Worm (Caenorhabditis elegans) whole organism, L4 larva: ENCODE results near the gene C15H9.3.

Source experiments
- F26F4.8 ChIP-seq: fragments of 200-800 bp; sonication (Bioruptor generic); conservative IDR thresholded peaks from 2 replicates; pipeline ENCODE4 v1.3.6; 2022; ENCODE audit warnings: missing genetic modification characterization, missing compliant biosample characterization
- F37D6.2 ChIP-seq: sonication (generic microtip); optimal IDR thresholded peaks from 2 replicates; lab custom pipeline; 2016; ENCODE audit warnings: mild to moderate bottlenecking, missing genetic modification characterization, missing compliant biosample characterization
- F49E8.2 ChIP-seq: sonication (generic microtip); optimal IDR thresholded peaks from 2 replicates; lab custom pipeline; 2016; ENCODE audit warnings: missing compliant biosample characterization, mild to moderate bottlenecking, missing genetic modification characterization, borderline replicate concordance
- R02D3.7 ChIP-seq: fragments of 150-350 bp; sonication (generic microtip); optimal IDR thresholded peaks from 3 replicates; lab custom pipeline; 2014; ENCODE audit warnings: missing biosample characterization, missing genetic modification characterization
- T20F7.1 ChIP-seq: fragments of 200-800 bp; sonication (Bioruptor generic); optimal IDR thresholded peaks from 2 replicates; lab custom pipeline; 2018; ENCODE audit warnings: mild to moderate bottlenecking, missing genetic modification characterization, missing compliant biosample characterization
- T26A8.4 ChIP-seq: fragments of 200-800 bp; sonication (Bioruptor generic); IDR thresholded peaks from 2 replicates; pipeline ENCODE4 v1.3.6; 2022; ENCODE audit warnings: missing genetic modification characterization, missing compliant biosample characterization
- Y105C5A.15 ChIP-seq: fragments of 200-800 bp; sonication (Bioruptor generic); IDR thresholded peaks from 2 replicates; pipeline ENCODE4 v1.3.6; 2022; ENCODE audit warnings: missing genetic modification characterization, missing compliant biosample characterization
- Y75B8A.6 ChIP-seq: fragments of 200-800 bp; sonication (Bioruptor generic); IDR thresholded peaks from 2 replicates; pipeline ENCODE4 v1.3.6; 2022; ENCODE audit warnings: missing genetic modification reagents, missing genetic modification characterization, missing compliant biosample characterization
- ZK546.5 ChIP-seq, 2 experiments: sonication (generic microtip); optimal IDR thresholded peaks; 2 replicates each; lab custom pipeline; 2017; ENCODE audit warnings: missing biosample characterization in 2 of 2, missing genetic modification characterization in 2 of 2
- aha-1 ChIP-seq: fragments of 150-350 bp; peaks from one replicate; lab custom pipeline; 2014; ENCODE audit warnings: missing biosample characterization, missing genetic modification characterization
- attf-4 ChIP-seq: sonication (generic microtip); optimal IDR thresholded peaks from 3 replicates; lab custom pipeline; 2017; ENCODE audit warnings: missing biosample characterization, missing genetic modification characterization
- ceh-28 ChIP-seq: fragments of 150-350 bp; optimal IDR thresholded peaks from 2 replicates; lab custom pipeline; 2014; ENCODE audit warnings: missing biosample characterization, missing genetic modification reagents, missing genetic modification characterization
- ceh-82 ChIP-seq: sonication (generic microtip); optimal IDR thresholded peaks from 2 replicates; lab custom pipeline; 2017; ENCODE audit warnings: missing biosample characterization, missing genetic modification characterization
- daf-12 ChIP-seq: fragments of 150-350 bp; optimal IDR thresholded peaks from 2 replicates; lab custom pipeline; 2014; ENCODE audit warnings: missing biosample characterization, missing genetic modification reagents, missing genetic modification characterization
- daf-16 ChIP-seq, 3 experiments: sonication (generic microtip); optimal IDR thresholded peaks; 2 replicates each; lab custom pipeline; 2016 to 2017; ENCODE audit warnings: missing genetic modification characterization in 3 of 3, missing genetic modification reagents in 3 of 3, mild to moderate bottlenecking in 2 of 3, missing compliant biosample characterization in 2 of 3, missing biosample characterization in 1 of 3, moderate library complexity in 1 of 3
- daf-8 ChIP-seq: fragments of 200-800 bp; sonication (Bioruptor generic); IDR thresholded peaks from 2 replicates; pipeline ENCODE4 v1.3.6; 2022; ENCODE audit warnings: missing genetic modification characterization, missing compliant biosample characterization
- dmd-6 ChIP-seq: fragments of 200-800 bp; sonication (Bioruptor generic); IDR thresholded peaks from 2 replicates; pipeline ENCODE4 v1.3.6; 2022; ENCODE audit warnings: missing genetic modification reagents, missing genetic modification characterization, missing compliant biosample characterization
- dmd-8 ChIP-seq: fragments of 200-800 bp; sonication (Bioruptor generic); IDR thresholded peaks from 2 replicates; pipeline ENCODE4 v1.3.6; 2022; ENCODE audit warnings: missing genetic modification characterization, missing compliant biosample characterization
- dmd-9 ChIP-seq: fragments of 200-800 bp; sonication (Bioruptor generic); IDR thresholded peaks from 2 replicates; pipeline ENCODE4 v1.3.6; 2022; ENCODE audit warnings: missing genetic modification reagents, missing genetic modification characterization, missing compliant biosample characterization
- dpl-1 ChIP-seq: fragments of 150-350 bp; optimal IDR thresholded peaks from 2 replicates; lab custom pipeline; 2014; ENCODE audit warnings: missing biosample characterization, missing genetic modification reagents, missing genetic modification characterization
- duxl-1 ChIP-seq: sonication (generic microtip); optimal IDR thresholded peaks from 2 replicates; lab custom pipeline; 2016; ENCODE audit warnings: mild to moderate bottlenecking, missing genetic modification characterization, moderate library complexity, missing compliant biosample characterization; ENCODE audit not compliant: poor library complexity
- hlh-11 ChIP-seq: fragments of 200-800 bp; sonication (Bioruptor generic); optimal IDR thresholded peaks from 2 replicates; lab custom pipeline; 2018; ENCODE audit warnings: mild to moderate bottlenecking, missing genetic modification characterization, missing compliant biosample characterization
- hlh-30 ChIP-seq: sonication (generic microtip); optimal IDR thresholded peaks from 2 replicates; lab custom pipeline; 2017; ENCODE audit warnings: antibody characterized with exemption, mild to moderate bottlenecking, missing genetic modification characterization, missing compliant biosample characterization; ENCODE audit not compliant: insufficient read depth
- hmg-1.1 ChIP-seq: fragments of 200-800 bp; sonication (Bioruptor generic); IDR thresholded peaks from 2 replicates; pipeline ENCODE4 v1.3.6; 2022; ENCODE audit warnings: missing genetic modification reagents, missing genetic modification characterization, missing compliant biosample characterization
- lin-1 ChIP-seq: fragments of 200-800 bp; sonication (Bioruptor generic); IDR thresholded peaks from 2 replicates; pipeline ENCODE4 v1.3.6; 2022; ENCODE audit warnings: missing genetic modification reagents, missing genetic modification characterization, missing compliant biosample characterization
- lin-15B ChIP-seq: fragments of 150-350 bp; sonication (generic microtip); optimal IDR thresholded peaks from 3 replicates; lab custom pipeline; 2014; ENCODE audit warnings: missing biosample characterization, missing genetic modification characterization
- lin-29 ChIP-seq: fragments of 200-800 bp; sonication (Bioruptor generic); IDR thresholded peaks from 2 replicates; pipeline ENCODE4 v1.3.6; 2022; ENCODE audit warnings: missing genetic modification reagents, missing genetic modification characterization, missing compliant biosample characterization
- lsy-2 ChIP-seq, 2 experiments: fragments of 150-350 bp in 1 of 2; sonication (generic microtip) in 1 of 2; optimal IDR thresholded peaks; 2 replicates each; lab custom pipeline; 2014 to 2017; ENCODE audit warnings: missing biosample characterization in 2 of 2, missing genetic modification characterization in 2 of 2
- madf-9 ChIP-seq: fragments of 200-800 bp; sonication (Bioruptor generic); conservative IDR thresholded peaks from 2 replicates; pipeline ENCODE4 v1.3.6; 2022; ENCODE audit warnings: missing genetic modification reagents, missing genetic modification characterization, missing compliant biosample characterization
- mxl-2 ChIP-seq: fragments of 200-800 bp; sonication (Bioruptor generic); conservative IDR thresholded peaks from 2 replicates; pipeline ENCODE4 v1.3.6; 2022; ENCODE audit warnings: missing genetic modification reagents, missing genetic modification characterization, missing compliant biosample characterization
- nhr-11 ChIP-seq: fragments of 150-350 bp; optimal IDR thresholded peaks from 2 replicates; lab custom pipeline; 2014; ENCODE audit warnings: missing biosample characterization, missing genetic modification characterization
- nhr-111 ChIP-seq: fragments of 200-800 bp; sonication (Bioruptor generic); optimal IDR thresholded peaks from 2 replicates; lab custom pipeline; 2018; ENCODE audit warnings: mild to moderate bottlenecking, missing genetic modification characterization, missing compliant biosample characterization
- nhr-237 ChIP-seq: sonication (generic microtip); optimal IDR thresholded peaks from 2 replicates; lab custom pipeline; 2017; ENCODE audit warnings: missing biosample characterization, missing genetic modification characterization
- nhr-48 ChIP-seq: sonication (generic microtip); optimal IDR thresholded peaks from 2 replicates; lab custom pipeline; 2016; ENCODE audit warnings: mild to moderate bottlenecking, missing genetic modification characterization, missing compliant biosample characterization
- nhr-76 ChIP-seq: fragments of 150-350 bp; optimal IDR thresholded peaks from 2 replicates; lab custom pipeline; 2014; ENCODE audit warnings: missing biosample characterization, missing genetic modification characterization
- nhr-77 ChIP-seq: fragments of 150-350 bp; optimal IDR thresholded peaks from 2 replicates; lab custom pipeline; 2014; ENCODE audit warnings: missing biosample characterization, missing genetic modification characterization
- pqm-1 ChIP-seq: sonication (generic microtip); optimal IDR thresholded peaks from 2 replicates; lab custom pipeline; 2017; ENCODE audit warnings: missing biosample characterization, missing genetic modification characterization
- rbr-2 ChIP-seq: sonication (generic microtip); optimal IDR thresholded peaks from 2 replicates; lab custom pipeline; 2016; ENCODE audit warnings: missing genotype, missing genetic modification characterization, missing compliant biosample characterization
- skn-1 ChIP-seq: fragments of 150-350 bp; optimal IDR thresholded peaks from 2 replicates; lab custom pipeline; 2014; ENCODE audit warnings: missing biosample characterization, missing genetic modification characterization
- spr-3 ChIP-seq: fragments of 200-800 bp; sonication (Bioruptor generic); optimal IDR thresholded peaks from 2 replicates; lab custom pipeline; 2018; ENCODE audit warnings: mild to moderate bottlenecking, missing genetic modification characterization, missing compliant biosample characterization
- tag-97 ChIP-seq: fragments of 200-800 bp; sonication (Bioruptor generic); IDR thresholded peaks from 2 replicates; pipeline ENCODE4 v1.3.6; 2022; ENCODE audit warnings: missing genetic modification characterization, missing compliant biosample characterization
- tra-1 ChIP-seq: fragments of 200-800 bp; sonication (Bioruptor generic); IDR thresholded peaks from 2 replicates; pipeline ENCODE4 v1.3.6; 2022; ENCODE audit warnings: missing genetic modification reagents, missing genetic modification characterization, missing compliant biosample characterization
- unc-130 ChIP-seq: sonication (generic microtip); optimal IDR thresholded peaks from 2 replicates; lab custom pipeline; 2016; ENCODE audit warnings: missing genetic modification reagents, missing genetic modification characterization, missing compliant biosample characterization
- unc-39 ChIP-seq: sonication (generic microtip); optimal IDR thresholded peaks from 2 replicates; lab custom pipeline; 2017; ENCODE audit warnings: missing biosample characterization, missing genetic modification characterization
- unc-62 ChIP-seq, 3 experiments: fragments of 150-350 bp in 1 of 3; sonication (generic microtip); optimal IDR thresholded peaks in 2 of 3; peaks in 1 of 3; 1 replicate in 1 of 3; 2 replicates in 2 of 3; lab custom pipeline; 2014 to 2017; ENCODE audit warnings: missing biosample characterization in 3 of 3, missing genetic modification characterization in 3 of 3, missing genetic modification reagents in 3 of 3, missing genotype in 1 of 3
- zag-1 ChIP-seq: fragments of 150-350 bp; optimal IDR thresholded peaks from 2 replicates; lab custom pipeline; 2014; ENCODE audit warnings: missing biosample characterization, missing genetic modification characterization
- zfp-2 ChIP-seq: sonication (generic microtip); optimal IDR thresholded peaks from 2 replicates; lab custom pipeline; 2016; ENCODE audit warnings: mild to moderate bottlenecking, missing genetic modification characterization, missing compliant biosample characterization
- zfp-3 ChIP-seq: fragments of 200-800 bp; sonication (Bioruptor generic); conservative IDR thresholded peaks from 2 replicates; pipeline ENCODE4 v1.3.6; 2022; ENCODE audit warnings: missing genetic modification reagents, missing genetic modification characterization, missing compliant biosample characterization
- zip-11 ChIP-seq: fragments of 200-800 bp; sonication (Bioruptor generic); IDR thresholded peaks from 2 replicates; pipeline ENCODE4 v1.3.6; 2022; ENCODE audit warnings: missing genetic modification characterization, missing compliant biosample characterization
- zip-2 ChIP-seq: fragments of 150-350 bp; optimal IDR thresholded peaks from 2 replicates; lab custom pipeline; 2014; ENCODE audit warnings: missing biosample characterization, missing genetic modification characterization
- ztf-11 ChIP-seq: fragments of 150-350 bp; optimal IDR thresholded peaks from 2 replicates; lab custom pipeline; 2014; ENCODE audit warnings: missing biosample characterization, missing genetic modification characterization
- ztf-7 ChIP-seq: fragments of 150-350 bp; optimal IDR thresholded peaks from 2 replicates; lab custom pipeline; 2014; ENCODE audit warnings: missing biosample characterization, missing genetic modification characterization

C15H9.3 gene

DNA sequence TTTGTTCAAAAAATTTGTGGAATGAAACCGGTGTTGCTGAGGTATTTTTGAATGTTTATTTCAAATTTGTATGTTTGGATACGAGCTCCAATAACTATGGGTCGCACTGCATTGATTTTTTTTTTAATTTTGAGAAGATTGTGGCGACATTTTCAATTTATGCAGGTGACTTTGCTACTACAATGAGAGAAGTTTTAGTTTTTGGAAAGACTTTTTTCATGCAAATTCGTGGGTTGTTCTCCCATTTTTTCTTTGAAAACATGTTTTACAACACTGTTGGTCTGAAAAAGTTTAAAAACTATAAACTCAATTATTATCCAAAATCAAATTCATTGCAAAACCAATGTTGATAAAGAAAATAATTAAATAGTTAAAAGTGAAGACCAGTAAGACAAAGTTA is 26.9 kb upstream of the C15H9.3 start (continued):
- TF ChIP-seq ZK546.5 (tag; optimal IDR thresholded peaks at IDR 0.05; lab: Kevin White, UChicago) (no peak), lin-29 (no peak), tag-97 (no peak), pqm-1 (no peak), daf-12 (tag; lab: Kevin White, UChicago) (no peak), madf-9 (no peak), R02D3.7 (tag; lab: Kevin White, UChicago) (no peak), F26F4.8 (GFP tag; lab: Robert Waterston, UW) (no peak), daf-8 (GFP tag; lab: Robert Waterston, UW) (no peak), T26A8.4 (0 out of 2 replicates have a peak, but pooled peaks have one; percentile 79), ceh-82 (tag; lab: Kevin White, UChicago) (no peak), Y105C5A.15 (GFP tag; lab: Robert Waterston, UW) (no peak), zfp-2 (tag; lab: Kevin White, UChicago) (no peak), hlh-30 (no peak), T20F7.1 (GFP tag; lab: Kevin White, UChicago) (peak; percentile 13), F49E8.2 (tag; lab: Kevin White, UChicago) (no peak), nhr-11 (tag; lab: Kevin White, UChicago) (no peak), nhr-76 (tag; lab: Kevin White, UChicago) (no peak), mxl-2 (GFP tag; lab: Robert Waterston, UW) (no peak), attf-4 (tag; lab: Kevin White, UChicago) (no peak), skn-1 (tag; lab: Kevin White, UChicago) (no peak), dmd-6 (GFP tag; lab: Robert Waterston, UW) (peak; percentile 26), aha-1 (tag; lab: Kevin White, UChicago) (peak; percentile 45), ceh-28 (tag; lab: Kevin White, UChicago) (no peak), F37D6.2 (tag; lab: Kevin White, UChicago) (no peak), ztf-11 (tag; lab: Kevin White, UChicago) (no peak), dmd-9 (no peak), ztf-7 (no peak), hlh-11 (tag; lab: Kevin White, UChicago) (peak; percentile 47), zag-1 (tag; lab: Kevin White, UChicago) (no peak), daf-16 (GFP tag; optimal IDR thresholded peaks at IDR 0.05; lab: Kevin White, UChicago) (no peak), daf-16 (tag; optimal IDR thresholded peaks at IDR 0.05; lab: Kevin White, UChicago) (peak; percentile 16), hmg-1.1 (GFP tag; lab: Robert Waterston, UW) (no peak), Y75B8A.6 (GFP tag; lab: Robert Waterston, UW) (no peak), lin-15B (tag; lab: Kevin White, UChicago) (no peak), nhr-237 (tag; lab: Kevin White, UChicago) (peak; percentile 50), duxl-1 (peak; percentile 71), nhr-48 (tag; lab: Kevin White, UChicago) (peak; percentile 21), lsy-2 (tag; optimal IDR thresholded peaks at IDR 0.05; lab: Kevin White, UChicago) (peak in 1 of 2 experiments; percentile 50), nhr-111 (GFP tag; lab: Kevin White, UChicago) (no peak), dmd-8 (GFP tag; lab: Robert Waterston, UW) (no peak), zip-11 (GFP tag; lab: Robert Waterston, UW) (no peak), tra-1 (GFP tag; lab: Robert Waterston, UW) (no peak), rbr-2 (no peak), nhr-77 (tag; lab: Kevin White, UChicago) (peak; percentile 45), unc-130 (GFP tag; lab: Kevin White, UChicago) (no peak), zip-2 (tag; lab: Kevin White, UChicago) (no peak), unc-39 (tag; lab: Kevin White, UChicago) (no peak), zfp-3 (peak; percentile 61; the same call in 1 of the 2 replicates), dpl-1 (GFP tag; lab: Kevin White, UChicago) (no peak), spr-3 (GFP tag; lab: Kevin White, UChicago) (no peak), unc-62 (GFP tag; optimal IDR thresholded peaks at IDR 0.05 in 1 of 2; lab: Kevin White, UChicago) (no peak), unc-62 (tag; optimal IDR thresholded peaks at IDR 0.05; lab: Kevin White, UChicago) (no peak), lin-1 (GFP tag; lab: Robert Waterston, UW) (0 out of 2 replicates have a peak, but pooled peaks have one; percentile 16)
